Worm (Caenorhabditis elegans) whole organism, L3 larva: ENCODE data around the gene polh-1.
A peak's percentile ranks its signal among the peaks of the same experiment; 100 is the strongest.

Experiments
- R02D3.7 ChIP-seq: fragments of 150-350 bp; optimal IDR thresholded peaks from 2 replicates; lab custom pipeline; 2014; ENCODE audit warnings: missing biosample characterization, missing genetic modification characterization
- ZK546.5 ChIP-seq: sonication (generic microtip); optimal IDR thresholded peaks from 2 replicates; lab custom pipeline; 2017; ENCODE audit warnings: missing biosample characterization, missing genetic modification characterization
- aly-2 ChIP-seq: fragments of 150-350 bp; optimal IDR thresholded peaks from 2 replicates; lab custom pipeline; 2014; ENCODE audit warnings: missing biosample characterization, missing genetic modification characterization
- ama-1 ChIP-seq: fragments of 150-350 bp; optimal IDR thresholded peaks from 2 replicates; lab custom pipeline; 2018
- ceh-16 ChIP-seq: sonication (generic microtip); optimal IDR thresholded peaks from 2 replicates; lab custom pipeline; 2017; ENCODE audit warnings: missing biosample characterization, missing genetic modification characterization
- ceh-28 ChIP-seq: fragments of 150-350 bp; optimal IDR thresholded peaks from 2 replicates; lab custom pipeline; 2014; ENCODE audit warnings: missing biosample characterization, missing genetic modification reagents, missing genetic modification characterization
- ceh-82 ChIP-seq: fragments of 150-350 bp; optimal IDR thresholded peaks from 2 replicates; lab custom pipeline; 2014; ENCODE audit warnings: missing biosample characterization, missing genetic modification characterization
- ceh-9 ChIP-seq: sonication (generic microtip); optimal IDR thresholded peaks from 2 replicates; lab custom pipeline; 2018; ENCODE audit warnings: missing biosample characterization, missing genetic modification characterization
- daf-12 ChIP-seq: fragments of 150-350 bp; optimal IDR thresholded peaks from 2 replicates; lab custom pipeline; 2014; ENCODE audit warnings: missing biosample characterization, missing genetic modification reagents, missing genetic modification characterization
- egl-27 ChIP-seq: sonication (generic microtip); optimal IDR thresholded peaks from 4 replicates; lab custom pipeline; 2017; ENCODE audit warnings: missing biosample characterization, missing genetic modification reagents, missing genetic modification characterization
- egl-5 ChIP-seq: fragments of 150-350 bp; optimal IDR thresholded peaks from 2 replicates; lab custom pipeline; 2017; ENCODE audit warnings: missing biosample characterization, missing genetic modification reagents, missing genetic modification characterization, inconsistent platforms
- elt-1 ChIP-seq: fragments of 150-350 bp; optimal IDR thresholded peaks from 2 replicates; lab custom pipeline; 2014; ENCODE audit warnings: missing biosample characterization, missing genetic modification characterization
- elt-2 ChIP-seq: sonication (generic microtip); optimal IDR thresholded peaks from 2 replicates; lab custom pipeline; 2016; ENCODE audit warnings: missing genetic modification reagents, mild to moderate bottlenecking, missing genetic modification characterization, missing compliant biosample characterization
- elt-3 ChIP-seq, 3 experiments: fragments of 150-350 bp in 1 of 3; sonication (generic microtip) in 2 of 3; optimal IDR thresholded peaks; 2 replicates in 2 of 3; 4 replicates in 1 of 3; lab custom pipeline; 2014 to 2017; ENCODE audit warnings: missing biosample characterization in 3 of 3, missing genetic modification characterization in 3 of 3
- eor-1 ChIP-seq, 2 experiments: fragments of 150-350 bp; optimal IDR thresholded peaks; 2 replicates each; lab custom pipeline; 2014 to 2018; ENCODE audit warnings: missing biosample characterization in 2 of 2, missing genetic modification characterization in 2 of 2
- fkh-10 ChIP-seq: sonication (generic microtip); optimal IDR thresholded peaks from 2 replicates; lab custom pipeline; 2017; ENCODE audit warnings: missing biosample characterization, missing genetic modification reagents, missing genetic modification characterization
- fkh-2 ChIP-seq: fragments of 150-350 bp; optimal IDR thresholded peaks from 2 replicates; lab custom pipeline; 2014; ENCODE audit warnings: missing biosample characterization, missing genetic modification reagents, missing genetic modification characterization
- fos-1 ChIP-seq: fragments of 150-350 bp; optimal IDR thresholded peaks from 2 replicates; lab custom pipeline; 2014; ENCODE audit warnings: missing biosample characterization, missing genetic modification characterization
- hmg-11 ChIP-seq: sonication (generic microtip); optimal IDR thresholded peaks from 2 replicates; lab custom pipeline; 2016; ENCODE audit warnings: missing genetic modification characterization, missing compliant biosample characterization
- jun-1 ChIP-seq: fragments of 150-350 bp; optimal IDR thresholded peaks from 2 replicates; lab custom pipeline; 2014; ENCODE audit warnings: missing biosample characterization, missing genetic modification reagents, missing genetic modification characterization
- lin-15B ChIP-seq: fragments of 150-350 bp; optimal IDR thresholded peaks from 2 replicates; lab custom pipeline; 2014; ENCODE audit warnings: missing biosample characterization, missing genetic modification characterization
- lin-39 ChIP-seq: fragments of 150-350 bp; optimal IDR thresholded peaks from 2 replicates; lab custom pipeline; 2018; ENCODE audit warnings: missing biosample characterization, missing genetic modification reagents, missing genetic modification characterization
- lsy-12 ChIP-seq: sonication (generic microtip); optimal IDR thresholded peaks from 2 replicates; lab custom pipeline; 2016; ENCODE audit warnings: mild to moderate bottlenecking, missing genetic modification characterization, missing compliant biosample characterization
- mdl-1 ChIP-seq: fragments of 150-350 bp; optimal IDR thresholded peaks from 2 replicates; lab custom pipeline; 2014; ENCODE audit warnings: missing biosample characterization, missing genetic modification characterization
- mml-1 ChIP-seq: fragments of 150-350 bp; sonication (generic microtip); optimal IDR thresholded peaks from 3 replicates; lab custom pipeline; 2014; ENCODE audit warnings: missing biosample characterization, missing genetic modification characterization
- nfya-1 ChIP-seq: sonication (generic microtip); optimal IDR thresholded peaks from 2 replicates; lab custom pipeline; 2017; ENCODE audit warnings: missing genetic modification characterization, mild to moderate bottlenecking, missing compliant biosample characterization, antibody characterized with exemption, moderate library complexity; ENCODE audit not compliant: insufficient read depth
- nhr-11 ChIP-seq: fragments of 150-350 bp; optimal IDR thresholded peaks from 2 replicates; lab custom pipeline; 2014; ENCODE audit warnings: missing biosample characterization, missing genetic modification characterization
- nhr-12 ChIP-seq: fragments of 150-350 bp; optimal IDR thresholded peaks from 2 replicates; lab custom pipeline; 2014; ENCODE audit warnings: missing biosample characterization, missing genetic modification characterization
- nhr-23 ChIP-seq: fragments of 150-350 bp; optimal IDR thresholded peaks from 2 replicates; lab custom pipeline; 2014; ENCODE audit warnings: missing biosample characterization, missing genetic modification reagents, missing genetic modification characterization
- nhr-237 ChIP-seq: fragments of 150-350 bp; optimal IDR thresholded peaks from 2 replicates; lab custom pipeline; 2014; ENCODE audit warnings: missing biosample characterization, missing genetic modification characterization
- nhr-25 ChIP-seq: sonication (generic microtip); optimal IDR thresholded peaks from 2 replicates; lab custom pipeline; 2017; ENCODE audit warnings: missing biosample characterization, missing genetic modification characterization
- nhr-28 ChIP-seq: fragments of 150-350 bp; optimal IDR thresholded peaks from 2 replicates; lab custom pipeline; 2014; ENCODE audit warnings: missing biosample characterization, missing genetic modification characterization
- nhr-43 ChIP-seq: sonication (generic microtip); optimal IDR thresholded peaks from 2 replicates; lab custom pipeline; 2016; ENCODE audit warnings: mild to moderate bottlenecking, missing genetic modification characterization, missing compliant biosample characterization; ENCODE audit not compliant: poor library complexity, severe bottlenecking
- nhr-67 ChIP-seq: fragments of 150-350 bp; optimal IDR thresholded peaks from 2 replicates; lab custom pipeline; 2014; ENCODE audit warnings: missing biosample characterization, missing genetic modification characterization
- nhr-76 ChIP-seq: fragments of 150-350 bp; sonication (generic microtip); optimal IDR thresholded peaks from 5 replicates; lab custom pipeline; 2014; ENCODE audit warnings: missing biosample characterization, missing genetic modification characterization
- nhr-77 ChIP-seq: fragments of 150-350 bp; optimal IDR thresholded peaks from 2 replicates; lab custom pipeline; 2014; ENCODE audit warnings: missing biosample characterization, missing genetic modification characterization
- pha-4 ChIP-seq: fragments of 150-350 bp; optimal IDR thresholded peaks from 2 replicates; lab custom pipeline; 2014; ENCODE audit warnings: missing biosample characterization, missing genetic modification reagents, missing genetic modification characterization
- pqm-1 ChIP-seq: fragments of 150-350 bp; optimal IDR thresholded peaks from 2 replicates; lab custom pipeline; 2017; ENCODE audit warnings: missing biosample characterization, missing genetic modification characterization, inconsistent platforms
- sea-2 ChIP-seq: fragments of 150-350 bp; sonication (generic microtip); optimal IDR thresholded peaks from 4 replicates; lab custom pipeline; 2014; ENCODE audit warnings: missing biosample characterization, missing genetic modification reagents, missing genetic modification characterization
- skn-1 ChIP-seq: fragments of 150-350 bp; optimal IDR thresholded peaks from 2 replicates; lab custom pipeline; 2014; ENCODE audit warnings: missing biosample characterization, missing genetic modification characterization
- snpc-4 ChIP-seq: fragments of 150-350 bp; optimal IDR thresholded peaks from 2 replicates; lab custom pipeline; 2014; ENCODE audit warnings: missing biosample characterization, missing genetic modification characterization
- tbx-2 ChIP-seq: sonication (generic microtip); optimal IDR thresholded peaks from 2 replicates; lab custom pipeline; 2016; ENCODE audit warnings: mild to moderate bottlenecking, missing genetic modification characterization, missing compliant biosample characterization
- unc-39 ChIP-seq: sonication (generic microtip); optimal IDR thresholded peaks from 4 replicates; lab custom pipeline; 2017; ENCODE audit warnings: missing biosample characterization, missing genetic modification characterization
- unc-62 ChIP-seq: fragments of 150-350 bp; sonication (generic microtip); optimal IDR thresholded peaks from 4 replicates; lab custom pipeline; 2014; ENCODE audit warnings: missing biosample characterization, missing genetic modification reagents, missing genetic modification characterization
- zag-1 ChIP-seq: fragments of 150-350 bp; optimal IDR thresholded peaks from 2 replicates; lab custom pipeline; 2014; ENCODE audit warnings: missing biosample characterization, missing genetic modification characterization
- ztf-11 ChIP-seq: fragments of 150-350 bp; optimal IDR thresholded peaks from 2 replicates; lab custom pipeline; 2014; ENCODE audit warnings: missing biosample characterization, missing genetic modification characterization
- ztf-4 ChIP-seq: fragments of 150-350 bp; optimal IDR thresholded peaks from 2 replicates; lab custom pipeline; 2014; ENCODE audit warnings: missing biosample characterization, missing genetic modification characterization

polh-1 gene

ce11 chrIII:1922516-1922915 is 27.6 kb downstream of the polh-1 start:
- no peak for TF ChIP-seq ceh-16 (tag; lab: Kevin White, UChicago)
- no peak for TF ChIP-seq mml-1 (tag; lab: Kevin White, UChicago)
- no peak for TF ChIP-seq elt-2 (tag; lab: Kevin White, UChicago)
- TF ChIP-seq tbx-2 (tag; lab: Kevin White, UChicago): no peak
- no peak for TF ChIP-seq snpc-4 (tag; lab: Kevin White, UChicago)
- TF ChIP-seq sea-2 (GFP tag; lab: Kevin White, UChicago): no peak
- no peak for TF ChIP-seq nhr-11 (tag; lab: Kevin White, UChicago)
- no peak for TF ChIP-seq elt-1
- TF ChIP-seq ZK546.5 (tag; lab: Kevin White, UChicago): no peak
- TF ChIP-seq zag-1 (tag; lab: Kevin White, UChicago): no peak
- TF ChIP-seq nhr-67: no peak
- no peak for TF ChIP-seq nhr-28 (tag; lab: Kevin White, UChicago)
- TF ChIP-seq lin-39 (tag; lab: Kevin White, UChicago): no peak
- TF ChIP-seq pqm-1 (tag; lab: Kevin White, UChicago): no peak
- TF ChIP-seq ztf-4: no peak
- no peak for TF ChIP-seq nhr-23 (tag; lab: Kevin White, UChicago)
- TF ChIP-seq, all 47 proteins: peak for 0

ce11 chrIII:1922081-1922480 is 28.0 kb downstream of the polh-1 start:
- TF ChIP-seq snpc-4 (tag; lab: Kevin White, UChicago) (no peak), eor-1 (tag; optimal IDR thresholded peaks at IDR 0.05; lab: Kevin White, UChicago) (no peak), nhr-23 (tag; lab: Kevin White, UChicago) (no peak), R02D3.7 (tag; lab: Kevin White, UChicago) (no peak), pqm-1 (tag; lab: Kevin White, UChicago) (no peak)

- TF ChIP-seq hmg-11 (tag; lab: Kevin White, UChicago) (peak; percentile 94), nfya-1 (tag; lab: Kevin White, UChicago) (peak; percentile 91), lin-39 (tag; lab: Kevin White, UChicago) (peak; percentile 35), nhr-25 (peak; percentile 88), R02D3.7 (tag; lab: Kevin White, UChicago) (peak; percentile 72), eor-1 (tag; optimal IDR thresholded peaks at IDR 0.05; lab: Kevin White, UChicago) (peak in 1 of 2 experiments; percentile 55), sea-2 (GFP tag; lab: Kevin White, UChicago) (peak; percentile 11), ama-1 (peak; percentile 29), nhr-76 (tag; lab: Kevin White, UChicago) (no peak), unc-62 (GFP tag; lab: Kevin White, UChicago) (peak; percentile 39), ztf-4 (peak; percentile 36), elt-3 (tag; optimal IDR thresholded peaks at IDR 0.05; lab: Kevin White, UChicago) (peak; percentile 4 to 82 (median 31)), fkh-10 (peak; percentile 93), nhr-237 (tag; lab: Kevin White, UChicago) (no peak), nhr-28 (tag; lab: Kevin White, UChicago) (no peak), mml-1 (tag; lab: Kevin White, UChicago) (no peak), nhr-23 (tag; lab: Kevin White, UChicago) (peak; percentile 95), snpc-4 (tag; lab: Kevin White, UChicago) (peak; percentile 73), fos-1 (tag; lab: Kevin White, UChicago) (peak; percentile 54), tbx-2 (tag; lab: Kevin White, UChicago) (peak; percentile 96), unc-39 (tag; lab: Kevin White, UChicago) (no peak), egl-27 (tag; lab: Kevin White, UChicago) (peak; percentile 86), lsy-12 (tag; lab: Kevin White, UChicago) (peak; percentile 89), daf-12 (tag; lab: Kevin White, UChicago) (peak; percentile 25), ceh-9 (tag; lab: Kevin White, UChicago) (no peak), nhr-77 (tag; lab: Kevin White, UChicago) (peak; percentile 42), ceh-82 (tag; lab: Kevin White, UChicago) (peak; percentile 52), nhr-12 (tag; lab: Kevin White, UChicago) (no peak), pha-4 (tag; lab: Kevin White, UChicago) (peak; percentile 94), ztf-11 (tag; lab: Kevin White, UChicago) (no peak), fkh-2 (tag; lab: Kevin White, UChicago) (no peak), jun-1 (tag; lab: Kevin White, UChicago) (peak; percentile 96), nhr-43 (tag; lab: Kevin White, UChicago) (peak; percentile 97), skn-1 (tag; lab: Kevin White, UChicago) (peak; percentile 71), lin-15B (tag; lab: Kevin White, UChicago) (peak; percentile 63), egl-5 (tag; lab: Kevin White, UChicago) (peak; percentile 52), pqm-1 (tag; lab: Kevin White, UChicago) (peak; percentile 80), mdl-1 (peak; percentile 87), aly-2 (no peak), ceh-16 (tag; lab: Kevin White, UChicago) (no peak), elt-2 (tag; lab: Kevin White, UChicago) (peak; percentile 92), ceh-28 (tag; lab: Kevin White, UChicago) (peak; percentile 91), nhr-11 (tag; lab: Kevin White, UChicago) (peak; percentile 90), elt-1 (peak; percentile 70)
These were observed 28.9 kb downstream of the polh-1 start for ce11 chrIII:1921136-1921680.
